Fruit fly (Drosophila melanogaster): ENCODE results near the gene CG4080.
A peak's percentile ranks its signal among the peaks of the same experiment; 100 is the strongest.

Gene CG4080

DNA sequence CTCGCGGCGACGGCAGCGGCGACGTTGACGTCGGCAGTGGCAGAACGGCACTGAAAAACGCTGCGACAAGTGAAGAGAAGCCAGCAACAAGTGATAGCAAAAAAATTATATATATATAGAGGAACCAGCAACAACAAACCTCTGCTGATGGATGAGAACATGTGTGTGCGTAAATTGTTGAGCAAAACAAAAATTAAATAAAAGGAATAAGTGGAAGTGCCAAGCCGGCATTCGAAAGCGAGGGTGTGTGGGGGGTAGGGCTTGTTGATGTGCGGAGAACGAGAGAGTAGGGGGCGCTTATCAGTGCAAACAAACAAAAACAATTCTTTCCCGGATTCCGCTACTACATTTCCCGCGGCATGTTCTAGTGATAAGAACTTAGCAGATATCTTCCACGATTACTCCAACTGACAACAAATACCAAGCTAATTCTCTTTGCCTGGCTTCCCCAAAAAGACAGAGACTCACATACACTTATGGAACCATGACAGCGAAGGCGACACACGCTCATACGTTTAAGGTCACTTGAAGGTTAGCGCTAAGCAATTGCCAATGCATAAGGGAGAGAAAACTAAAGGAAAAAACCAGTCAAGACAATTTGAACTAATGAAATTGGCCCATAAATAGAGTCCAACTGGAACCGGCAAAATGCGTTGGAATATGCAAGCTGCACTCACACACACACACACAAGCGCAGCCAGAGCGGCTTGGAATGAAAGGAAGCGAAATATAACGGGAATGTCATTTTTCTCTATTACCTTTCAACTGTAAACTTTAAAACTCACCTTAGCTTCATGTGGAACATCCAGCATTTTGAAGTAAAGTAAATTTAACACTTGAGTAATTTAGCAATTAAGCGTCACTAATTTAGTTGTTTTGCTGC lies 41.0 kb downstream of the CG4080 start (continued):
- TF ChIP-seq Sox102F (GFP tag; optimal IDR thresholded peaks at IDR 0.05) = no peak
- no peak for TF ChIP-seq schlank (tag; optimal IDR thresholded peaks at IDR 0.05)
- TF ChIP-seq ro (GFP tag; IDR thresholded peaks at IDR 0.05) = no peak
- no peak for TF ChIP-seq Hr39 (optimal IDR thresholded peaks at IDR 0.05)
- TF ChIP-seq Gsc (GFP tag; IDR thresholded peaks at IDR 0.05) = no peak
- no peak for TF ChIP-seq nerfin-1 (tag; optimal IDR thresholded peaks at IDR 0.05)
- no peak for TF ChIP-seq CG11247 (GFP tag; IDR thresholded peaks at IDR 0.05)
- no peak for TF ChIP-seq sens-2 (GFP tag; IDR thresholded peaks at IDR 0.05)
- no peak for TF ChIP-seq bigmax (GFP tag; optimal IDR thresholded peaks at IDR 0.05)
- TF ChIP-seq esg (GFP tag; conservative IDR thresholded peaks at IDR 0.05) = no peak
- TF ChIP-seq Side (GFP tag; optimal IDR thresholded peaks at IDR 0.05) = no peak
- TF ChIP-seq zen2 (GFP tag; IDR thresholded peaks at IDR 0.05; ENCODE audit: partially characterized antibody) = no peak
- TF ChIP-seq CG34224 (GFP tag; IDR thresholded peaks at IDR 0.05; ENCODE audit: partially characterized antibody) = no peak
- TF ChIP-seq CG17568 (GFP tag; optimal IDR thresholded peaks at IDR 0.05) = no peak
- no peak for TF ChIP-seq zfh2 (GFP tag; optimal IDR thresholded peaks at IDR 0.05)
- TF ChIP-seq CG12104 (GFP tag; optimal IDR thresholded peaks at IDR 0.05) = no peak
- no peak for TF ChIP-seq wek (GFP tag; optimal IDR thresholded peaks at IDR 0.05)
- TF ChIP-seq Sin3A (optimal IDR thresholded peaks at IDR 0.05) = no peak
- TF ChIP-seq CG11723 (GFP tag; optimal IDR thresholded peaks at IDR 0.05) = no peak
- no peak for TF ChIP-seq CG13624 (GFP tag; optimal IDR thresholded peaks at IDR 0.05)
- TF ChIP-seq CG14441 (GFP tag; IDR thresholded peaks at IDR 0.05) = no peak
- TF ChIP-seq scrt (GFP tag; optimal IDR thresholded peaks at IDR 0.05) = peak; percentile 49
- no peak for TF ChIP-seq slbo (GFP tag; IDR thresholded peaks at IDR 0.05)
- no peak for TF ChIP-seq gt (GFP tag; IDR thresholded peaks at IDR 0.05)
- no peak for TF ChIP-seq fd64A (GFP tag; optimal IDR thresholded peaks at IDR 0.05)
- no peak for TF ChIP-seq her (GFP tag; optimal IDR thresholded peaks at IDR 0.05)
- TF ChIP-seq Nf-YB (GFP tag; optimal IDR thresholded peaks at IDR 0.05) = no peak
- TF ChIP-seq Hsf (GFP tag; optimal IDR thresholded peaks at IDR 0.05) = no peak
- TF ChIP-seq CG12219 (GFP tag; optimal IDR thresholded peaks at IDR 0.05) = no peak
- no peak for TF ChIP-seq gcm2 (GFP tag; optimal IDR thresholded peaks at IDR 0.05)
- TF ChIP-seq CG31224 (GFP tag; IDR thresholded peaks at IDR 0.05) = no peak
- peak; percentile 22 for TF ChIP-seq exex (tag; optimal IDR thresholded peaks at IDR 0.05)
- TF ChIP-seq CG4854 (GFP tag; optimal IDR thresholded peaks at IDR 0.05) = no peak
- TF ChIP-seq CG3838 (GFP tag; optimal IDR thresholded peaks at IDR 0.05) = no peak
- no peak for TF ChIP-seq CG9817 (tag; optimal IDR thresholded peaks at IDR 0.05)
- no peak for TF ChIP-seq CG6791 (GFP tag; IDR thresholded peaks at IDR 0.05; ENCODE audit: partially characterized antibody)
- TF ChIP-seq pita (GFP tag; optimal IDR thresholded peaks at IDR 0.05) = no peak
- TF ChIP-seq cwo (GFP tag; optimal IDR thresholded peaks at IDR 0.05) = peak; percentile 21
- no peak for TF ChIP-seq CG14860 (GFP tag; IDR thresholded peaks at IDR 0.05; ENCODE audit: partially characterized antibody)
- TF ChIP-seq CG18599 (GFP tag; optimal IDR thresholded peaks at IDR 0.05) = no peak
- TF ChIP-seq btn (GFP tag; optimal IDR thresholded peaks at IDR 0.05) = no peak
- TF ChIP-seq CG18476 (GFP tag; optimal IDR thresholded peaks at IDR 0.05) = no peak
- 0 out of 2 replicates have a peak, but pooled peaks have one; percentile 28 for TF ChIP-seq rib (GFP tag; IDR thresholded peaks at IDR 0.05)
- no peak for TF ChIP-seq gcm (GFP tag; optimal IDR thresholded peaks at IDR 0.05)
- TF ChIP-seq jumu (GFP tag; optimal IDR thresholded peaks at IDR 0.05) = no peak
- no peak for TF ChIP-seq Abd-B (GFP tag; optimal IDR thresholded peaks at IDR 0.05)
- TF ChIP-seq psq (GFP tag; optimal IDR thresholded peaks at IDR 0.05) = peak; percentile 13
- no peak for TF ChIP-seq oc (tag; optimal IDR thresholded peaks at IDR 0.05)
- TF ChIP-seq CG11695 (GFP tag; IDR thresholded peaks at IDR 0.05) = no peak
- TF ChIP-seq al (GFP tag; IDR thresholded peaks at IDR 0.05) = no peak

Measured in whole organism, embryonic.